Worm (Caenorhabditis elegans): ENCODE results near the gene mig-6.

DNA sequence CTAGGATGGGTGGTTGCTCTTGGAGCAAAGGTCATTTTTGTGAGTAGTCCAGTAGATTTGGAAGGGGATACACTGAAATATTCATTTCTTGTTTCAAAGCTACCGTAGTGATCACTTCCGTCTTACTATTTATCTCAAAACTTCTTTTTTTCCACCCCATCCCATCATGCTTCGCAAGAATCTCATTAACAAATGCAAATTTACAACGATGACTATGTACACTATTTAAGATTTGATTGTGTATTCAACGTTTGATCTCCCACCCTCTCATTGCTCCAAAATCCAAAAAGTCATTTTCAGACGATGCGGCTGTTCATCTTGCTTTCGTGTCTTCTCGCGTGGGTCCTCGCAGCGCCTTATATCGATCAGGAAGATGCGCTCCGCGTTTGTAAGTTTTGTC, 34.0 kb upstream of the mig-6 start, which contains the start of gene flp-21:
- TF ChIP-seq pax-3 (tag; optimal IDR thresholded peaks at IDR 0.05), result no peak
- no peak for TF ChIP-seq zag-1 (tag; optimal IDR thresholded peaks at IDR 0.05)
- TF ChIP-seq pag-3 (tag; optimal IDR thresholded peaks at IDR 0.05; ENCODE audit: borderline replicate concordance, insufficient read depth), result no peak
- TF ChIP-seq aha-1 (tag; optimal IDR thresholded peaks at IDR 0.05), result no peak
- TF ChIP-seq lsy-2 (tag; optimal IDR thresholded peaks at IDR 0.05), result no peak
- no peak for TF ChIP-seq dpl-1 (GFP tag; optimal IDR thresholded peaks at IDR 0.05)
- TF ChIP-seq fkh-8 (tag; optimal IDR thresholded peaks at IDR 0.05), result no peak
- TF ChIP-seq Y116A8C.19 (tag; optimal IDR thresholded peaks at IDR 0.05; ENCODE audit: borderline replicate concordance), result no peak
- no peak for TF ChIP-seq snpc-4 (tag; optimal IDR thresholded peaks at IDR 0.05)
- no peak for TF ChIP-seq ama-1 (optimal IDR thresholded peaks at IDR 0.05)
